Worm (Caenorhabditis elegans) whole organism, L3 larva: ENCODE data around the gene C01G12.9.
A peak's percentile ranks its signal among the peaks of the same experiment; 100 is the strongest.

Source experiments
- R02D3.7 ChIP-seq: fragments of 150-350 bp; optimal IDR thresholded peaks from 2 replicates; lab custom pipeline; 2014; ENCODE audit warnings: missing biosample characterization, missing genetic modification characterization
- ZK546.5 ChIP-seq: sonication (generic microtip); optimal IDR thresholded peaks from 2 replicates; lab custom pipeline; 2017; ENCODE audit warnings: missing biosample characterization, missing genetic modification characterization
- ama-1 ChIP-seq: fragments of 150-350 bp; optimal IDR thresholded peaks from 2 replicates; lab custom pipeline; 2018
- ceh-16 ChIP-seq: sonication (generic microtip); optimal IDR thresholded peaks from 2 replicates; lab custom pipeline; 2017; ENCODE audit warnings: missing biosample characterization, missing genetic modification characterization
- ceh-28 ChIP-seq: fragments of 150-350 bp; optimal IDR thresholded peaks from 2 replicates; lab custom pipeline; 2014; ENCODE audit warnings: missing biosample characterization, missing genetic modification reagents, missing genetic modification characterization
- ceh-82 ChIP-seq: fragments of 150-350 bp; optimal IDR thresholded peaks from 2 replicates; lab custom pipeline; 2014; ENCODE audit warnings: missing biosample characterization, missing genetic modification characterization
- daf-12 ChIP-seq: fragments of 150-350 bp; optimal IDR thresholded peaks from 2 replicates; lab custom pipeline; 2014; ENCODE audit warnings: missing biosample characterization, missing genetic modification reagents, missing genetic modification characterization
- egl-27 ChIP-seq: sonication (generic microtip); optimal IDR thresholded peaks from 4 replicates; lab custom pipeline; 2017; ENCODE audit warnings: missing biosample characterization, missing genetic modification reagents, missing genetic modification characterization
- elt-1 ChIP-seq: fragments of 150-350 bp; optimal IDR thresholded peaks from 2 replicates; lab custom pipeline; 2014; ENCODE audit warnings: missing biosample characterization, missing genetic modification characterization
- elt-2 ChIP-seq: sonication (generic microtip); optimal IDR thresholded peaks from 2 replicates; lab custom pipeline; 2016; ENCODE audit warnings: missing genetic modification reagents, mild to moderate bottlenecking, missing genetic modification characterization, missing compliant biosample characterization
- elt-3 ChIP-seq, 3 experiments: fragments of 150-350 bp in 1 of 3; sonication (generic microtip) in 2 of 3; optimal IDR thresholded peaks; 2 replicates in 2 of 3; 4 replicates in 1 of 3; lab custom pipeline; 2014 to 2017; ENCODE audit warnings: missing biosample characterization in 3 of 3, missing genetic modification characterization in 3 of 3
- fkh-10 ChIP-seq: sonication (generic microtip); optimal IDR thresholded peaks from 2 replicates; lab custom pipeline; 2017; ENCODE audit warnings: missing biosample characterization, missing genetic modification reagents, missing genetic modification characterization
- fkh-2 ChIP-seq: fragments of 150-350 bp; optimal IDR thresholded peaks from 2 replicates; lab custom pipeline; 2014; ENCODE audit warnings: missing biosample characterization, missing genetic modification reagents, missing genetic modification characterization
- jun-1 ChIP-seq: fragments of 150-350 bp; optimal IDR thresholded peaks from 2 replicates; lab custom pipeline; 2014; ENCODE audit warnings: missing biosample characterization, missing genetic modification reagents, missing genetic modification characterization
- lin-15B ChIP-seq: fragments of 150-350 bp; optimal IDR thresholded peaks from 2 replicates; lab custom pipeline; 2014; ENCODE audit warnings: missing biosample characterization, missing genetic modification characterization
- lsy-12 ChIP-seq: sonication (generic microtip); optimal IDR thresholded peaks from 2 replicates; lab custom pipeline; 2016; ENCODE audit warnings: mild to moderate bottlenecking, missing genetic modification characterization, missing compliant biosample characterization
- mdl-1 ChIP-seq: fragments of 150-350 bp; optimal IDR thresholded peaks from 2 replicates; lab custom pipeline; 2014; ENCODE audit warnings: missing biosample characterization, missing genetic modification characterization
- mml-1 ChIP-seq: fragments of 150-350 bp; sonication (generic microtip); optimal IDR thresholded peaks from 3 replicates; lab custom pipeline; 2014; ENCODE audit warnings: missing biosample characterization, missing genetic modification characterization
- nfya-1 ChIP-seq: sonication (generic microtip); optimal IDR thresholded peaks from 2 replicates; lab custom pipeline; 2017; ENCODE audit warnings: missing genetic modification characterization, mild to moderate bottlenecking, missing compliant biosample characterization, antibody characterized with exemption, moderate library complexity; ENCODE audit not compliant: insufficient read depth
- nhr-11 ChIP-seq: fragments of 150-350 bp; optimal IDR thresholded peaks from 2 replicates; lab custom pipeline; 2014; ENCODE audit warnings: missing biosample characterization, missing genetic modification characterization
- nhr-12 ChIP-seq: fragments of 150-350 bp; optimal IDR thresholded peaks from 2 replicates; lab custom pipeline; 2014; ENCODE audit warnings: missing biosample characterization, missing genetic modification characterization
- nhr-23 ChIP-seq: fragments of 150-350 bp; optimal IDR thresholded peaks from 2 replicates; lab custom pipeline; 2014; ENCODE audit warnings: missing biosample characterization, missing genetic modification reagents, missing genetic modification characterization
- nhr-237 ChIP-seq: fragments of 150-350 bp; optimal IDR thresholded peaks from 2 replicates; lab custom pipeline; 2014; ENCODE audit warnings: missing biosample characterization, missing genetic modification characterization
- nhr-28 ChIP-seq: fragments of 150-350 bp; optimal IDR thresholded peaks from 2 replicates; lab custom pipeline; 2014; ENCODE audit warnings: missing biosample characterization, missing genetic modification characterization
- nhr-43 ChIP-seq: sonication (generic microtip); optimal IDR thresholded peaks from 2 replicates; lab custom pipeline; 2016; ENCODE audit warnings: mild to moderate bottlenecking, missing genetic modification characterization, missing compliant biosample characterization; ENCODE audit not compliant: poor library complexity, severe bottlenecking
- nhr-76 ChIP-seq: fragments of 150-350 bp; sonication (generic microtip); optimal IDR thresholded peaks from 5 replicates; lab custom pipeline; 2014; ENCODE audit warnings: missing biosample characterization, missing genetic modification characterization
- nhr-77 ChIP-seq: fragments of 150-350 bp; optimal IDR thresholded peaks from 2 replicates; lab custom pipeline; 2014; ENCODE audit warnings: missing biosample characterization, missing genetic modification characterization
- pha-4 ChIP-seq: fragments of 150-350 bp; optimal IDR thresholded peaks from 2 replicates; lab custom pipeline; 2014; ENCODE audit warnings: missing biosample characterization, missing genetic modification reagents, missing genetic modification characterization
- pqm-1 ChIP-seq: fragments of 150-350 bp; optimal IDR thresholded peaks from 2 replicates; lab custom pipeline; 2017; ENCODE audit warnings: missing biosample characterization, missing genetic modification characterization, inconsistent platforms
- sea-2 ChIP-seq: fragments of 150-350 bp; sonication (generic microtip); optimal IDR thresholded peaks from 4 replicates; lab custom pipeline; 2014; ENCODE audit warnings: missing biosample characterization, missing genetic modification reagents, missing genetic modification characterization
- skn-1 ChIP-seq: fragments of 150-350 bp; optimal IDR thresholded peaks from 2 replicates; lab custom pipeline; 2014; ENCODE audit warnings: missing biosample characterization, missing genetic modification characterization
- snpc-4 ChIP-seq: fragments of 150-350 bp; optimal IDR thresholded peaks from 2 replicates; lab custom pipeline; 2014; ENCODE audit warnings: missing biosample characterization, missing genetic modification characterization
- unc-39 ChIP-seq: sonication (generic microtip); optimal IDR thresholded peaks from 4 replicates; lab custom pipeline; 2017; ENCODE audit warnings: missing biosample characterization, missing genetic modification characterization
- unc-62 ChIP-seq: fragments of 150-350 bp; sonication (generic microtip); optimal IDR thresholded peaks from 4 replicates; lab custom pipeline; 2014; ENCODE audit warnings: missing biosample characterization, missing genetic modification reagents, missing genetic modification characterization
- zag-1 ChIP-seq: fragments of 150-350 bp; optimal IDR thresholded peaks from 2 replicates; lab custom pipeline; 2014; ENCODE audit warnings: missing biosample characterization, missing genetic modification characterization

The C01G12.9 gene

DNA sequence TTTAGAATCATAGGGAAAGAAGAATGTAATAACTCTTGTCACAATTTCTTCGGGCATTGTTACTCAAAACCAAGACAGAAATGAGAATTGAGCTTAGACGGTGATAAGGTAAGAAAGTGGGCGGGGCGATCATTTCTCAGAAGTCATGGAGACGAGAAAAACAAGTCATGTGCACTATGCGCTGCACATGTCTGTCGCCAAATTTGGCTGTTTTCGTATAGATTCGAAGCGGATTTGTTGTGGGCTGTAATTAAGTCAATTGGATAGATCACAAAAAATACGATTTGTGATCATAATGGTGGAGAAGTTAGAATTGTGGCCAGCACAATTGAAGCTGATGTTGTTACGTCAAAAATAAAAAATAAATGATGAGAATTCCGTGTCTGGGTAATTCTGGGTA lies 12.9 kb downstream of the C01G12.9 start, which contains the start of gene C01G12.7:
Gene C01G12.7, minus strand, starts transcription at position 195 of the 400 bp plus-strand sequence.
- no peak for TF ChIP-seq unc-39 (tag; lab: Kevin White, UChicago)
- peak; percentile 11 for TF ChIP-seq nhr-11 (tag; lab: Kevin White, UChicago)

DNA sequence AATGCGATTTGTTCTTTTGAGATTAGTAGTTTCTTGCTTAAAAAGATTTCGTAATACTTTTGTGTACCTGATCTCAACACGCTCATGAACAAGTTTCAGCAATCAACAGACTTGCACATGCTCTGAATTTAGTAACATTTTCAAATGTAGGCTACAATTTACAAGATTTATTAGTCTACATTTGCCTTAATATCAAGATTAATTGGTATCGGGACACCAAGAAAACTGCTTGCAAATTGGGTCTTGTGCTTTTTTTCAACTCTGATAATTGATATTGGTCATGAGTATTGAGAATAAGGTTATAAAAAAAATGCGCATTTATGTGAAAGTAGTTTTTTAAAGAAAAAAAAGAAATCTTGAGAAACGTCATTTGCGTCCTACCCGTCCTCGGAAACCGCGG lies 13.8 kb downstream of the C01G12.9 start:
- peak; percentile 86 for TF ChIP-seq nhr-11 (tag; lab: Kevin White, UChicago)
- TF ChIP-seq nhr-12 (tag; lab: Kevin White, UChicago), result no peak

DNA sequence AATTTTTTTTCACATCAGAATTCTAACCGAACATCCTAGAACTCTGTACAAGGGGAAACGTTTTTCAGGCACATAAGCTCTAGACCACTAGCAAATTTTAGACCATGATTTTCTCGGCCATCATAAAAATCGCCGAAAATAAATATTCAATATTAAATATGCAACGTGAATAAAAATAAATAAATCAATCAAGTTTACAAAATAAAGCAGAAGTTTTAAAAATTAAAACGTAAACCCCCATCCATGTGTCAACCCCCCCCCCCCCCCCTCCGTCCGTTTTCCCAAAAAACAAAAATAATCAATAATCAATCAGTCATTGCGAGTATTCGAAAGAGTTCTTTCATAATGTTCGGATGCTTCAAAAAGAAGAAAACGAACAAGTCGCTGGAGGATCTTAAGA lies 14.5 kb downstream of the C01G12.9 start, which contains the start of gene catp-4:
Gene catp-4, plus strand, starts transcription at position 301 of the 400 bp plus-strand sequence.
- TF ChIP-seq pqm-1 (tag; lab: Kevin White, UChicago), result no peak
- no peak for TF ChIP-seq nhr-23
- TF ChIP-seq skn-1 (tag; lab: Kevin White, UChicago), result no peak
- TF ChIP-seq elt-1 (tag; lab: Kevin White, UChicago), result no peak
- no peak for TF ChIP-seq snpc-4
- no peak for TF ChIP-seq unc-62 (GFP tag; lab: Kevin White, UChicago)
- TF ChIP-seq nfya-1 (tag; lab: Kevin White, UChicago), result no peak

DNA sequence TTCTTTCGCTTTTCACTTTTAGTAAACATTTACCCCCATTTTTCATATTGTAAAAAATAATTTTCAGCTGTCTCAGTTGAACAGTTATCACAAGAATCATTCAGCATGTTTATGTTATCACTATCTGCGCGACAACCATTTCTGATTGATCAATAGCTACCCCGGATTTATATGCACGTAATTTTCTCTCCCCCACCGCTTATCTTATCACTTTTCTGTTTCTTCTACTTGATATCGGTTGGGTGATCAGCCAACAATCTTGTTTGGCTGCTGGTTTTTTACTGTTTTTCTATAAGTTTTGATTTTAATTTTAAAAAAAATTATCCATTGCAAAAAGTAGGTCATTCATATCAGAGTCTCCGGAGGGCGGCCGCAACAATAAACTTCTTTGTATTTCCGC lies 19.0 kb downstream of the C01G12.9 start:
- TF ChIP-seq nhr-76 (tag; lab: Kevin White, UChicago) (no peak), mdl-1 (tag; lab: Kevin White, UChicago) (no peak), elt-3 (tag; optimal IDR thresholded peaks at IDR 0.05; lab: Kevin White, UChicago) (peak in 2 of 3 experiments; percentile 90 to 94)
- TF ChIP-seq, all 47 proteins: peak for 1

DNA sequence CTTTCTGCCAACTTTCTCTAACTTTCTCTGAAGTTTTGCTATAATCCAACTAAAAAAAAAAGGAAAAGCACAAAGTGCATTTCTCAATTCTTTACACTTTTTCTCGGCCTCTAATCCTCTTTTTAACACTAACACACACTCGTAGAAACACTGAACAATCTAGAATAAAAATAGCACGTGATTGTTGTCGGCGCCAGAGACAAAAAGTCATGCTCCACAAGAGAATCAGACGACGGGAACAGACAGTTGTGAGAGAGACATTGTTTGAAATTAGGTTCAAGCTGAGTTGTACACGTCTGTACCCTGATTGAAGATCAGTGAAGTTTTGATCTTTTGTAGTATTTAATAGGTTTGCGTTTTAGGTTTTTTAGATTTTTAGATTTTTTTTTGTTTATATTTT lies 19.6 kb downstream of the C01G12.9 start:
- TF ChIP-seq nhr-12 (tag; lab: Kevin White, UChicago) (no peak), mdl-1 (tag; lab: Kevin White, UChicago) (no peak), nhr-237 (no peak), jun-1 (tag; lab: Kevin White, UChicago) (peak; percentile 65), ceh-16 (no peak), nhr-28 (tag; lab: Kevin White, UChicago) (no peak), nhr-43 (tag; lab: Kevin White, UChicago) (peak; percentile 23), egl-27 (tag; lab: Kevin White, UChicago) (no peak), ceh-28 (tag; lab: Kevin White, UChicago) (no peak), snpc-4 (no peak), mml-1 (tag; lab: Kevin White, UChicago) (peak; percentile 30), skn-1 (tag; lab: Kevin White, UChicago) (peak; percentile 50), sea-2 (GFP tag; lab: Kevin White, UChicago) (no peak), nfya-1 (tag; lab: Kevin White, UChicago) (peak; percentile 81), fkh-2 (tag; lab: Kevin White, UChicago) (peak; percentile 74), elt-2 (tag; lab: Kevin White, UChicago) (peak; percentile 85), ceh-82 (tag; lab: Kevin White, UChicago) (no peak), ama-1 (lab: Kevin White, UChicago) (peak; percentile 53), nhr-76 (tag; lab: Kevin White, UChicago) (no peak), ZK546.5 (tag; lab: Kevin White, UChicago) (no peak), zag-1 (tag; lab: Kevin White, UChicago) (no peak), unc-39 (tag; lab: Kevin White, UChicago) (no peak), pha-4 (tag; lab: Kevin White, UChicago) (no peak), lsy-12 (tag; lab: Kevin White, UChicago) (no peak), lin-15B (tag; lab: Kevin White, UChicago) (peak; percentile 37), nhr-11 (tag; lab: Kevin White, UChicago) (peak; percentile 78), R02D3.7 (tag; lab: Kevin White, UChicago) (no peak), nhr-77 (tag; lab: Kevin White, UChicago) (peak; percentile 9), daf-12 (tag; lab: Kevin White, UChicago) (no peak), pqm-1 (tag; lab: Kevin White, UChicago) (peak; percentile 95), fkh-10 (no peak)
- TF ChIP-seq, all 47 proteins: peak for 12
